Worm (Caenorhabditis elegans) whole organism, L4 larva: Measurements from ENCODE around the gene acdh-9.
"Not testable (repeated sequence)": the region's sequence is repeated elsewhere in the genome, so short reads cannot be mapped to it uniquely, and the experiment has no call there.

Experiments
- lin-15B ChIP-seq: fragments of 150-350 bp; sonication (generic microtip); optimal IDR thresholded peaks from 3 replicates; lab custom pipeline; 2014; ENCODE audit warnings: missing biosample characterization, missing genetic modification characterization
- ztf-11 ChIP-seq: fragments of 150-350 bp; optimal IDR thresholded peaks from 2 replicates; lab custom pipeline; 2014; ENCODE audit warnings: missing biosample characterization, missing genetic modification characterization

DNA sequence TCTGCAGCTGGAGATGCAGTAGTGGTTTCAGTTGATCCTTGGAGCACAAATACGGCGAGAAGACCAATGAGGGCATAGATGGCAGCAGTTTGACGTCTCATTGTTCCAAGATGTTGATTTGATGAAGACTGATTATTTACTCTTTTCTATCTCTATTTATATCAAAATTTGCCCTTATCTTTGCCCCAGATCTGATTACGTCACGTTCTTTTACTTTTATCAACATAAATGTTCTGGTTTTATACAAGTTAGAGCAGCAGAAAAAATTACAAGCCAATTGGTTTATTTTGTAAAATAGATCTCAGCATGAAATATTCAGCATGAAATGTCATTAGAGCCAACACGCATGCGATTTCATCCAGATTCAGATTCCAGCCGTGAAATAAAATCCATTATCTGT is 25.7 kb downstream of the acdh-9 start, which contains the start of gene msrp-4:
- TF ChIP-seq ztf-11, lin-15B (tag; lab: Kevin White, UChicago): not testable (repeated sequence)
